Fruit fly (Drosophila melanogaster) whole organism, pupa: Measurements from ENCODE around the gene CG8329.

ENCODE experiments used
- CG10348 ChIP-seq: fragments of 200-800 bp; sonication (Bioruptor generic); IDR thresholded peaks from 2 replicates; pipeline ENCODE4 v1.3.6; 2022; ENCODE audit warnings: missing biosample characterization, missing genetic modification characterization
- CG12605 ChIP-seq: fragments of 200-800 bp; sonication (Bioruptor generic); IDR thresholded peaks from 2 replicates; pipeline ENCODE4 v1.3.6; 2022; ENCODE audit warnings: missing biosample characterization, missing genetic modification characterization
- CG13204 ChIP-seq: fragments of 200-800 bp; sonication (Bioruptor generic); optimal IDR thresholded peaks from 2 replicates; lab custom pipeline; 2018; ENCODE audit warnings: missing biosample characterization, mild to moderate bottlenecking, missing genetic modification characterization, moderate library complexity
- CG14655 ChIP-seq: fragments of 200-800 bp; sonication (Bioruptor generic); optimal IDR thresholded peaks from 3 replicates; lab custom pipeline; 2017; ENCODE audit warnings: mild to moderate bottlenecking, missing biosample characterization, missing genetic modification reagents, missing genetic modification characterization
- CG15710 ChIP-seq: fragments of 200-800 bp; sonication (Bioruptor generic); optimal IDR thresholded peaks from 2 replicates; lab custom pipeline; 2018; ENCODE audit warnings: missing biosample characterization, mild to moderate bottlenecking, missing genetic modification characterization, moderate library complexity
- CG17806 ChIP-seq: fragments of 200-800 bp; sonication (Bioruptor generic); optimal IDR thresholded peaks from 2 replicates; lab custom pipeline; 2018; ENCODE audit warnings: missing biosample characterization, mild to moderate bottlenecking, missing genetic modification characterization, moderate library complexity
- CG32121 ChIP-seq: fragments of 200-800 bp; sonication (Bioruptor generic); IDR thresholded peaks from 2 replicates; pipeline ENCODE4 v1.3.6; 2022; ENCODE audit warnings: missing biosample characterization, missing genetic modification characterization
- CG34367 ChIP-seq: fragments of 200-800 bp; sonication (Bioruptor generic); optimal IDR thresholded peaks from 2 replicates; lab custom pipeline; 2018; ENCODE audit warnings: missing biosample characterization, mild to moderate bottlenecking, missing genetic modification characterization
- CG4496 ChIP-seq: fragments of 200-800 bp; sonication (Bioruptor generic); IDR thresholded peaks from 3 replicates; pipeline ENCODE4 v1.3.6; 2022; ENCODE audit warnings: missing biosample characterization, missing genetic modification characterization
- CG8159 ChIP-seq: fragments of 200-800 bp; sonication (Bioruptor generic); optimal IDR thresholded peaks from 3 replicates; lab custom pipeline; 2018; ENCODE audit warnings: missing biosample characterization, mild to moderate bottlenecking, missing genetic modification characterization, moderate library complexity
- CG8301 ChIP-seq: fragments of 200-800 bp; sonication (Bioruptor generic); optimal IDR thresholded peaks from 2 replicates; lab custom pipeline; 2018; ENCODE audit warnings: missing biosample characterization, mild to moderate bottlenecking, missing genetic modification characterization
- CG9948 ChIP-seq: fragments of 200-800 bp; sonication (Bioruptor generic); optimal IDR thresholded peaks from 2 replicates; lab custom pipeline; 2018; ENCODE audit warnings: missing biosample characterization, mild to moderate bottlenecking, missing genetic modification characterization, moderate library complexity
- D1 ChIP-seq: fragments of 200-800 bp; sonication (Bioruptor generic); optimal IDR thresholded peaks from 2 replicates; lab custom pipeline; 2018; ENCODE audit warnings: missing biosample characterization, mild to moderate bottlenecking, missing genetic modification characterization, moderate library complexity
- EcR ChIP-seq: fragments of 200-800 bp; sonication (Bioruptor generic); optimal IDR thresholded peaks from 3 replicates; lab custom pipeline; 2019; ENCODE audit warnings: missing biosample characterization, missing genetic modification characterization, mild to moderate bottlenecking, moderate library complexity, missing genetic modification reagents
- Ets98B ChIP-seq: fragments of 200-800 bp; sonication (Bioruptor generic); IDR thresholded peaks from 2 replicates; pipeline ENCODE4 v1.3.6; 2022; ENCODE audit warnings: missing biosample characterization, missing genetic modification characterization
- Pif1A ChIP-seq: fragments of 200-800 bp; sonication (Bioruptor generic); optimal IDR thresholded peaks from 3 replicates; lab custom pipeline; 2016; ENCODE audit warnings: missing biosample characterization, missing genetic modification characterization
- Pif1B ChIP-seq: fragments of 200-800 bp; sonication (Bioruptor generic); optimal IDR thresholded peaks from 3 replicates; lab custom pipeline; 2016; ENCODE audit warnings: missing biosample characterization, missing genetic modification characterization
- Snoo ChIP-seq: fragments of 200-800 bp; sonication (Bioruptor generic); optimal IDR thresholded peaks from 3 replicates; lab custom pipeline; 2017; ENCODE audit warnings: missing biosample characterization, mild to moderate bottlenecking, missing genetic modification characterization, inconsistent platforms
- fd96Ca ChIP-seq: fragments of 200-800 bp; sonication (Bioruptor generic); IDR thresholded peaks from 3 replicates; pipeline ENCODE4 v1.3.6; 2022; ENCODE audit warnings: missing biosample characterization, missing genetic modification characterization
- gl ChIP-seq: fragments of 200-800 bp; sonication (Bioruptor generic); optimal IDR thresholded peaks from 2 replicates; lab custom pipeline; 2018; ENCODE audit warnings: missing biosample characterization, mild to moderate bottlenecking, missing genetic modification characterization
- rn ChIP-seq: fragments of 200-800 bp; sonication (Bioruptor generic); IDR thresholded peaks from 2 replicates; pipeline ENCODE4 v1.3.6; 2022; ENCODE audit warnings: missing biosample characterization, missing genetic modification characterization

CG8329 gene

dm6 chr3L:9640713-9641112 is 2.8 kb downstream of the CG8329 start, which contains the start of gene CG18180:
Gene CG18180 (plus strand): TSS chr3L:9641013.
- TF ChIP-seq EcR (GFP tag; lab: Kevin White, UChicago) (no peak), CG4496 (GFP tag; lab: Robert Waterston, UW) (no peak), CG10348 (GFP tag; lab: Robert Waterston, UW) (no peak), CG13204 (GFP tag; lab: Kevin White, UChicago) (no peak), D1 (no peak), Snoo (tag; lab: Kevin White, UChicago) (no peak), Pif1A (GFP tag; lab: Kevin White, UChicago) (no peak), CG8159 (tag; lab: Kevin White, UChicago) (no peak)
- TF ChIP-seq, all 21 proteins: peak for 0

dm6 chr3L:9643762-9644161 is 5.8 kb downstream of the CG8329 start, which contains the start of gene CNMaR:
Gene CNMaR (plus strand): TSS chr3L:9644109.
- TF ChIP-seq CG12605 (GFP tag; lab: Robert Waterston, UW) (peak; percentile 94), CG32121 (GFP tag; lab: Robert Waterston, UW) (no peak)

- TF ChIP-seq CG13204 (GFP tag; lab: Kevin White, UChicago): peak; percentile 10
- no peak for TF ChIP-seq CG8159 (tag; lab: Kevin White, UChicago)
- TF ChIP-seq, all 21 proteins: peak for 1
Observed at dm6 chr3L:9671372-9671771, 33.5 kb downstream of the CG8329 start.

- TF ChIP-seq rn (no peak), CG9948 (tag; lab: Kevin White, UChicago) (no peak), CG34367 (tag; lab: Kevin White, UChicago) (no peak), CG4496 (GFP tag; lab: Robert Waterston, UW) (no peak), CG10348 (GFP tag; lab: Robert Waterston, UW) (no peak), CG17806 (tag; lab: Kevin White, UChicago) (no peak), CG8159 (tag; lab: Kevin White, UChicago) (no peak), CG15710 (tag; lab: Kevin White, UChicago) (no peak), CG32121 (GFP tag; lab: Robert Waterston, UW) (no peak), fd96Ca (GFP tag; lab: Robert Waterston, UW) (no peak), CG12605 (GFP tag; lab: Robert Waterston, UW) (no peak)
Observed at dm6 chr3L:9674300-9674699, 36.4 kb downstream of the CG8329 start.

- no peak for TF ChIP-seq CG10348 (GFP tag; lab: Robert Waterston, UW)
- TF ChIP-seq rn: 0 out of 2 replicates have a peak, but pooled peaks have one; percentile 14
- no peak for TF ChIP-seq CG34367 (tag; lab: Kevin White, UChicago)
- TF ChIP-seq CG15710 (tag; lab: Kevin White, UChicago): no peak
- no peak for TF ChIP-seq gl (tag; lab: Kevin White, UChicago)
- peak; percentile 91 for TF ChIP-seq CG12605 (GFP tag; lab: Robert Waterston, UW)
- TF ChIP-seq EcR (GFP tag; lab: Kevin White, UChicago): no peak
- TF ChIP-seq CG8159 (tag; lab: Kevin White, UChicago): no peak
- TF ChIP-seq CG17806 (tag; lab: Kevin White, UChicago): no peak
- peak; percentile 88 for TF ChIP-seq CG4496 (GFP tag; lab: Robert Waterston, UW)
- no peak for TF ChIP-seq D1
- TF ChIP-seq Ets98B (GFP tag; lab: Robert Waterston, UW): peak; percentile 79
- peak; percentile 55 for TF ChIP-seq CG14655 (GFP tag; lab: Kevin White, UChicago)
- peak; percentile 84 for TF ChIP-seq Snoo (tag; lab: Kevin White, UChicago)
- TF ChIP-seq Pif1A (GFP tag; lab: Kevin White, UChicago): peak; percentile 66
- TF ChIP-seq fd96Ca (GFP tag; lab: Robert Waterston, UW): no peak; the same call in 1 of the 3 replicates
- TF ChIP-seq Pif1B (GFP tag; lab: Kevin White, UChicago): peak; percentile 17
- peak; percentile 73 for TF ChIP-seq CG32121 (GFP tag; lab: Robert Waterston, UW)
Observed at dm6 chr3L:9675528-9675963, 37.6 kb downstream of the CG8329 start.

- TF ChIP-seq CG13204 (GFP tag; lab: Kevin White, UChicago): no peak
- no peak for TF ChIP-seq CG12605 (GFP tag; lab: Robert Waterston, UW)
- TF ChIP-seq CG10348 (GFP tag; lab: Robert Waterston, UW): no peak
- no peak for TF ChIP-seq rn
- no peak for TF ChIP-seq fd96Ca (GFP tag; lab: Robert Waterston, UW)
- TF ChIP-seq Pif1A (GFP tag; lab: Kevin White, UChicago): no peak
- TF ChIP-seq CG4496 (GFP tag; lab: Robert Waterston, UW): no peak
Observed at dm6 chr3L:9677260-9677659, 39.3 kb downstream of the CG8329 start.

dm6 chr3L:9678007-9678497 is 40.1 kb downstream of the CG8329 start:
- peak; percentile 16 for TF ChIP-seq CG8301
- TF ChIP-seq gl (tag; lab: Kevin White, UChicago): no peak
- TF ChIP-seq EcR (GFP tag; lab: Kevin White, UChicago): peak; percentile 85
- TF ChIP-seq CG32121 (GFP tag; lab: Robert Waterston, UW): no peak
- peak; percentile 20 for TF ChIP-seq Pif1B (GFP tag; lab: Kevin White, UChicago)
- TF ChIP-seq Pif1A (GFP tag; lab: Kevin White, UChicago): peak; percentile 43
- peak; percentile 3 for TF ChIP-seq CG17806 (tag; lab: Kevin White, UChicago)
- TF ChIP-seq, all 21 proteins: peak for 5
